Worm (Caenorhabditis elegans) whole organism, L1 larva: ENCODE data around the gene sgk-1.
A peak's percentile ranks its signal among the peaks of the same experiment; 100 is the strongest.

ENCODE experiments used
- C04F5.9 ChIP-seq: sonication (generic microtip); optimal IDR thresholded peaks from 2 replicates; lab custom pipeline; 2016; ENCODE audit warnings: missing genetic modification characterization, missing compliant biosample characterization
- F16B12.6 ChIP-seq: fragments of 150-350 bp; optimal IDR thresholded peaks from 2 replicates; lab custom pipeline; 2014; ENCODE audit warnings: missing biosample characterization, missing genetic modification characterization
- Y116A8C.19 ChIP-seq: sonication (generic microtip); optimal IDR thresholded peaks from 2 replicates; lab custom pipeline; 2016; ENCODE audit warnings: missing compliant biosample characterization, missing genetic modification characterization, borderline replicate concordance
- aha-1 ChIP-seq: fragments of 150-350 bp; optimal IDR thresholded peaks from 2 replicates; lab custom pipeline; 2014; ENCODE audit warnings: missing biosample characterization, missing genetic modification characterization
- alr-1 ChIP-seq: fragments of 200-800 bp; sonication (Bioruptor generic); optimal IDR thresholded peaks from 2 replicates; lab custom pipeline; 2018; ENCODE audit warnings: borderline replicate concordance, mild to moderate bottlenecking, missing genetic modification characterization, missing compliant biosample characterization
- aly-2 ChIP-seq: fragments of 150-350 bp; optimal IDR thresholded peaks from 2 replicates; lab custom pipeline; 2014; ENCODE audit warnings: missing biosample characterization, missing genetic modification characterization
- ceh-8 ChIP-seq: fragments of 200-800 bp; sonication (Bioruptor generic); optimal IDR thresholded peaks from 2 replicates; lab custom pipeline; 2018; ENCODE audit warnings: mild to moderate bottlenecking, missing genetic modification characterization, moderate library complexity, missing compliant biosample characterization
- ceh-82 ChIP-seq, 3 experiments: fragments of 150-350 bp in 1 of 3; sonication (generic microtip) in 2 of 3; optimal IDR thresholded peaks; 2 replicates each; lab custom pipeline; 2014 to 2017; ENCODE audit warnings: missing biosample characterization in 3 of 3, missing genetic modification characterization in 3 of 3
- ceh-88 ChIP-seq: fragments of 200-800 bp; sonication (Bioruptor generic); IDR thresholded peaks from 2 replicates; pipeline ENCODE4 v1.3.6; 2022; ENCODE audit warnings: missing genetic modification characterization, missing compliant biosample characterization
- ces-1 ChIP-seq: fragments of 150-350 bp; optimal IDR thresholded peaks from 2 replicates; lab custom pipeline; 2014; ENCODE audit warnings: missing biosample characterization, missing genetic modification reagents, missing genetic modification characterization
- dpl-1 ChIP-seq, 3 experiments: fragments of 150-350 bp in 2 of 3; sonication (generic microtip) in 1 of 3; optimal IDR thresholded peaks; 2 replicates each; lab custom pipeline; 2014 to 2017; ENCODE audit warnings: missing biosample characterization in 3 of 3, missing genetic modification characterization in 3 of 3, missing genetic modification reagents in 3 of 3
- efl-1 ChIP-seq, 4 experiments: fragments of 150-350 bp; optimal IDR thresholded peaks in 3 of 4; peaks in 1 of 4; 1 replicate in 1 of 4; 2 replicates in 3 of 4; lab custom pipeline; 2014; ENCODE audit warnings: missing biosample characterization in 2 of 4, missing genetic modification characterization in 2 of 4, missing genetic modification reagents in 2 of 4
- egl-13 ChIP-seq: sonication (generic microtip); optimal IDR thresholded peaks from 2 replicates; lab custom pipeline; 2016; ENCODE audit warnings: missing genotype, missing genetic modification reagents, missing genetic modification characterization, missing compliant biosample characterization
- egl-27 ChIP-seq, 2 experiments: fragments of 150-350 bp in 1 of 2; sonication (generic microtip); optimal IDR thresholded peaks; 3 replicates each; lab custom pipeline; 2017 to 2018; ENCODE audit warnings: missing biosample characterization in 2 of 2, missing genetic modification characterization in 2 of 2, missing genetic modification reagents in 2 of 2
- elt-2 ChIP-seq: sonication (generic microtip); optimal IDR thresholded peaks from 2 replicates; lab custom pipeline; 2016; ENCODE audit warnings: missing genetic modification characterization, mild to moderate bottlenecking, inconsistent platforms, missing compliant biosample characterization, missing genetic modification reagents
- elt-3 ChIP-seq, 6 experiments: fragments of 150-350 bp in 1 of 6; sonication (generic microtip); optimal IDR thresholded peaks; 2 replicates each; lab custom pipeline; 2017 to 2018; ENCODE audit warnings: missing biosample characterization in 6 of 6, missing genetic modification characterization in 6 of 6, inconsistent platforms in 1 of 6
- fkh-10 ChIP-seq: sonication (generic microtip); optimal IDR thresholded peaks from 2 replicates; lab custom pipeline; 2017; ENCODE audit warnings: missing biosample characterization, missing genetic modification reagents, missing genetic modification characterization
- fkh-4 ChIP-seq: sonication (generic microtip); optimal IDR thresholded peaks from 2 replicates; lab custom pipeline; 2016; ENCODE audit warnings: missing compliant biosample characterization, missing genetic modification characterization, borderline replicate concordance
- fos-1 ChIP-seq: fragments of 150-350 bp; optimal IDR thresholded peaks from 2 replicates; lab custom pipeline; 2014; ENCODE audit warnings: missing biosample characterization, missing genetic modification characterization
- grh-1 ChIP-seq: fragments of 200-800 bp; sonication (Bioruptor generic); IDR thresholded peaks from 2 replicates; pipeline ENCODE4 v1.3.6; 2022; ENCODE audit warnings: missing genetic modification reagents, missing genetic modification characterization, missing compliant biosample characterization
- hlh-17 ChIP-seq: fragments of 200-800 bp; sonication (Bioruptor generic); optimal IDR thresholded peaks from 2 replicates; lab custom pipeline; 2018; ENCODE audit warnings: missing genetic modification characterization, mild to moderate bottlenecking, missing compliant biosample characterization, moderate library complexity, borderline replicate concordance
- hlh-4 ChIP-seq: sonication (generic microtip); optimal IDR thresholded peaks from 2 replicates; lab custom pipeline; 2016; ENCODE audit warnings: mild to moderate bottlenecking, missing genetic modification characterization, missing compliant biosample characterization
- hpl-2 ChIP-seq: fragments of 150-350 bp; optimal IDR thresholded peaks from 2 replicates; lab custom pipeline; 2014; ENCODE audit warnings: missing biosample characterization, missing genetic modification reagents, missing genetic modification characterization
- irx-1 ChIP-seq: sonication (generic microtip); optimal IDR thresholded peaks from 2 replicates; lab custom pipeline; 2016; ENCODE audit warnings: missing genetic modification characterization, missing compliant biosample characterization
- lin-14 ChIP-seq: fragments of 200-800 bp; sonication (Bioruptor generic); optimal IDR thresholded peaks from 2 replicates; lab custom pipeline; 2018; ENCODE audit warnings: mild to moderate bottlenecking, missing genetic modification characterization, moderate library complexity, missing compliant biosample characterization
- lir-3 ChIP-seq: sonication (generic microtip); optimal IDR thresholded peaks from 2 replicates; lab custom pipeline; 2016; ENCODE audit warnings: mild to moderate bottlenecking, missing genetic modification characterization, moderate library complexity, missing compliant biosample characterization; ENCODE audit not compliant: poor library complexity
- lsy-2 ChIP-seq, 2 experiments: fragments of 150-350 bp; optimal IDR thresholded peaks; 2 replicates each; lab custom pipeline; 2014; ENCODE audit warnings: missing biosample characterization in 2 of 2, missing genetic modification characterization in 2 of 2
- mab-9 ChIP-seq: fragments of 200-800 bp; sonication (Bioruptor generic); IDR thresholded peaks from 2 replicates; pipeline ENCODE4 v1.3.6; 2022; ENCODE audit warnings: missing genetic modification reagents, missing genetic modification characterization, missing compliant biosample characterization
- mef-2 ChIP-seq: fragments of 150-350 bp; optimal IDR thresholded peaks from 2 replicates; lab custom pipeline; 2014; ENCODE audit warnings: missing biosample characterization, missing genetic modification characterization
- mep-1 ChIP-seq: fragments of 150-350 bp; optimal IDR thresholded peaks from 2 replicates; lab custom pipeline; 2014; ENCODE audit warnings: missing biosample characterization, missing genetic modification characterization
- nhr-12 ChIP-seq: sonication (generic microtip); optimal IDR thresholded peaks from 2 replicates; lab custom pipeline; 2017; ENCODE audit warnings: missing biosample characterization, missing genetic modification characterization
- nhr-20 ChIP-seq: sonication (generic microtip); optimal IDR thresholded peaks from 2 replicates; lab custom pipeline; 2016; ENCODE audit warnings: mild to moderate bottlenecking, missing genetic modification characterization, missing compliant biosample characterization
- nhr-237 ChIP-seq: fragments of 150-350 bp; optimal IDR thresholded peaks from 2 replicates; lab custom pipeline; 2014; ENCODE audit warnings: missing biosample characterization, missing genetic modification characterization
- nhr-47 ChIP-seq: sonication (generic microtip); optimal IDR thresholded peaks from 2 replicates; lab custom pipeline; 2016; ENCODE audit warnings: mild to moderate bottlenecking, missing genetic modification characterization, moderate library complexity, missing compliant biosample characterization
- nhr-71 ChIP-seq: sonication (generic microtip); optimal IDR thresholded peaks from 2 replicates; lab custom pipeline; 2016; ENCODE audit warnings: mild to moderate bottlenecking, missing genetic modification characterization, moderate library complexity, missing compliant biosample characterization
- nhr-76 ChIP-seq: sonication (generic microtip); optimal IDR thresholded peaks from 2 replicates; lab custom pipeline; 2017; ENCODE audit warnings: missing biosample characterization, missing genetic modification characterization
- pqm-1 ChIP-seq: sonication (generic microtip); optimal IDR thresholded peaks from 3 replicates; lab custom pipeline; 2017; ENCODE audit warnings: missing biosample characterization, missing genetic modification characterization
- skn-1 ChIP-seq: fragments of 150-350 bp; optimal IDR thresholded peaks from 2 replicates; lab custom pipeline; 2014; ENCODE audit warnings: missing biosample characterization, missing genetic modification characterization
- snpc-4 ChIP-seq: fragments of 150-350 bp; optimal IDR thresholded peaks from 2 replicates; lab custom pipeline; 2014; ENCODE audit warnings: missing biosample characterization, missing genetic modification characterization
- sox-4 ChIP-seq: sonication (generic microtip); optimal IDR thresholded peaks from 2 replicates; lab custom pipeline; 2016; ENCODE audit warnings: missing genetic modification characterization, missing compliant biosample characterization
- sptf-1 ChIP-seq: fragments of 150-350 bp; optimal IDR thresholded peaks from 2 replicates; lab custom pipeline; 2014; ENCODE audit warnings: missing biosample characterization, missing genetic modification characterization
- swsn-7 ChIP-seq: sonication (generic microtip); optimal IDR thresholded peaks from 2 replicates; lab custom pipeline; 2016; ENCODE audit warnings: missing genetic modification characterization, missing compliant biosample characterization
- tbx-2 ChIP-seq: sonication (generic microtip); optimal IDR thresholded peaks from 2 replicates; lab custom pipeline; 2016; ENCODE audit warnings: missing genetic modification characterization, missing compliant biosample characterization
- tlp-1 ChIP-seq: fragments of 150-350 bp; optimal IDR thresholded peaks from 2 replicates; lab custom pipeline; 2014; ENCODE audit warnings: missing biosample characterization, missing genetic modification characterization
- unc-130 ChIP-seq: fragments of 150-350 bp; optimal IDR thresholded peaks from 2 replicates; lab custom pipeline; 2017; ENCODE audit warnings: missing biosample characterization, missing genetic modification characterization, inconsistent platforms
- unc-62 ChIP-seq: fragments of 150-350 bp; optimal IDR thresholded peaks from 2 replicates; lab custom pipeline; 2014; ENCODE audit warnings: missing biosample characterization, missing genetic modification reagents, missing genetic modification characterization
- unc-86 ChIP-seq: sonication (generic microtip); optimal IDR thresholded peaks from 2 replicates; lab custom pipeline; 2016; ENCODE audit warnings: missing genetic modification characterization, missing compliant biosample characterization
- unc-98 ChIP-seq: fragments of 200-800 bp; sonication (Bioruptor generic); IDR thresholded peaks from 2 replicates; pipeline ENCODE4 v1.3.6; 2022; ENCODE audit warnings: missing genetic modification characterization, missing compliant biosample characterization
- zag-1 ChIP-seq: fragments of 150-350 bp; optimal IDR thresholded peaks from 2 replicates; lab custom pipeline; 2014; ENCODE audit warnings: missing biosample characterization, missing genetic modification characterization
- ztf-11 ChIP-seq, 2 experiments: sonication (generic microtip); optimal IDR thresholded peaks; 2 replicates each; lab custom pipeline; 2016 to 2017; ENCODE audit warnings: missing genetic modification characterization in 2 of 2, missing biosample characterization in 1 of 2, missing compliant biosample characterization in 1 of 2
- ztf-4 ChIP-seq: fragments of 150-350 bp; optimal IDR thresholded peaks from 2 replicates; lab custom pipeline; 2014; ENCODE audit warnings: missing biosample characterization, missing genetic modification characterization

Gene sgk-1

DNA sequence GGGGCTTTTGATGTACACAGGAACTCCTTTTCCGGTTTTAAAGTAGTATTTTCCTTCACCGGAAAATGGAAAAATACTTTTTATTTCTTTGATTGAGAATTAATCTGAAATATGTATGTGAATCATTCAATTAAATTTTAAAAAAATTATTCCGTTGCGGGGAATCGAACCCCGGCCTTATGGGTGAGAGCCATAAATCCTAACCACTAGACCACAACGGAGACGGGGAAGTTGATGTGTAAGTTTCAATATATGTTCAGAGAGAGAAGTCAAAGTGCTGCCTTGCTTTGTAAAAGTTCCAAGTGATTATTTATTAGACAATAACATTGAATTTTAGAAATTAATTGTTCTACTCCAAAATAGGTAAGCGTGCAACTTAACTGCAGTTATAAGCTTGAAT is 9.2 kb upstream of the sgk-1 start (continued):
- TF ChIP-seq lsy-2 (tag; optimal IDR thresholded peaks at IDR 0.05; lab: Kevin White, UChicago) (peak; percentile 7 to 18), alr-1 (no peak), unc-62 (GFP tag; lab: Kevin White, UChicago) (no peak), nhr-237 (no peak), nhr-71 (tag; lab: Kevin White, UChicago) (peak; percentile 62), dpl-1 (GFP tag; optimal IDR thresholded peaks at IDR 0.05; lab: Kevin White, UChicago) (no peak), nhr-47 (peak; percentile 43), snpc-4 (no peak), sptf-1 (no peak), irx-1 (peak; percentile 14), aha-1 (tag; lab: Kevin White, UChicago) (no peak), nhr-76 (tag; lab: Kevin White, UChicago) (no peak), ces-1 (GFP tag; lab: Kevin White, UChicago) (no peak), mab-9 (GFP tag; lab: Robert Waterston, UW) (no peak), hpl-2 (GFP tag; lab: Kevin White, UChicago) (no peak), fkh-10 (GFP tag; lab: Kevin White, UChicago) (no peak), egl-27 (tag; optimal IDR thresholded peaks at IDR 0.05; lab: Kevin White, UChicago) (no peak), unc-86 (tag; lab: Kevin White, UChicago) (no peak), hlh-17 (no peak), tlp-1 (tag; lab: Kevin White, UChicago) (no peak), nhr-12 (tag; lab: Kevin White, UChicago) (no peak), hlh-4 (tag; lab: Kevin White, UChicago) (no peak), lir-3 (tag; lab: Kevin White, UChicago) (peak; percentile 53), ceh-88 (no peak), efl-1 (optimal IDR thresholded peaks at IDR 0.05; lab: Kevin White, UChicago) (no peak), efl-1 (GFP tag; optimal IDR thresholded peaks at IDR 0.05 in 1 of 2; lab: Kevin White, UChicago) (no peak), ztf-11 (tag; optimal IDR thresholded peaks at IDR 0.05; lab: Kevin White, UChicago) (no peak), egl-13 (tag; lab: Kevin White, UChicago) (no peak), ceh-82 (tag; optimal IDR thresholded peaks at IDR 0.05; lab: Kevin White, UChicago) (peak in 1 of 3 experiments; percentile 16), nhr-20 (tag; lab: Kevin White, UChicago) (peak; percentile 53), C04F5.9 (tag; lab: Kevin White, UChicago) (no peak), swsn-7 (tag; lab: Kevin White, UChicago) (peak; percentile 25), tbx-2 (tag; lab: Kevin White, UChicago) (peak; percentile 12), mef-2 (tag; lab: Kevin White, UChicago) (no peak), sox-4 (tag; lab: Kevin White, UChicago) (no peak), ztf-4 (tag; lab: Kevin White, UChicago) (no peak), elt-3 (tag; optimal IDR thresholded peaks at IDR 0.05; lab: Kevin White, UChicago) (peak in 1 of 6 experiments; percentile 4), ceh-8 (GFP tag; lab: Kevin White, UChicago) (no peak), unc-98 (GFP tag; lab: Robert Waterston, UW) (no peak), grh-1 (GFP tag; lab: Robert Waterston, UW) (no peak), unc-130 (no peak), zag-1 (tag; lab: Kevin White, UChicago) (no peak), F16B12.6 (tag; lab: Kevin White, UChicago) (no peak), fkh-4 (tag; lab: Kevin White, UChicago) (no peak)

ce11 chrX:16269969-16270368 is 8.0 kb upstream of the sgk-1 start, which contains the start of gene ifa-3:
Gene ifa-3, minus strand, starts transcription at chrX:16270069.
- TF ChIP-seq fos-1 (tag; lab: Kevin White, UChicago) (no peak), C04F5.9 (tag; lab: Kevin White, UChicago) (no peak), mep-1 (tag; lab: Kevin White, UChicago) (no peak), hlh-4 (tag; lab: Kevin White, UChicago) (no peak), egl-13 (tag; lab: Kevin White, UChicago) (no peak), ztf-11 (tag; optimal IDR thresholded peaks at IDR 0.05; lab: Kevin White, UChicago) (no peak), alr-1 (no peak), hlh-17 (no peak), nhr-12 (tag; lab: Kevin White, UChicago) (no peak), nhr-71 (tag; lab: Kevin White, UChicago) (no peak), elt-2 (tag; lab: Kevin White, UChicago) (no peak), aly-2 (tag; lab: Kevin White, UChicago) (no peak), Y116A8C.19 (no peak), skn-1 (no peak), pqm-1 (tag; lab: Kevin White, UChicago) (no peak), lin-14 (GFP tag; lab: Kevin White, UChicago) (no peak)
